Fruit fly (Drosophila melanogaster) whole organism, pupa: Measurements from ENCODE around the gene Doc3.

Experiments used
- CG12605 ChIP-seq: fragments of 200-800 bp; sonication (Bioruptor generic); IDR thresholded peaks from 2 replicates; pipeline ENCODE4 v1.3.6; 2022; ENCODE audit warnings: missing biosample characterization, missing genetic modification characterization
- CG13204 ChIP-seq: fragments of 200-800 bp; sonication (Bioruptor generic); optimal IDR thresholded peaks from 2 replicates; lab custom pipeline; 2018; ENCODE audit warnings: missing biosample characterization, mild to moderate bottlenecking, missing genetic modification characterization, moderate library complexity
- CG17806 ChIP-seq: fragments of 200-800 bp; sonication (Bioruptor generic); optimal IDR thresholded peaks from 2 replicates; lab custom pipeline; 2018; ENCODE audit warnings: missing biosample characterization, mild to moderate bottlenecking, missing genetic modification characterization, moderate library complexity
- CG34367 ChIP-seq: fragments of 200-800 bp; sonication (Bioruptor generic); optimal IDR thresholded peaks from 2 replicates; lab custom pipeline; 2018; ENCODE audit warnings: missing biosample characterization, mild to moderate bottlenecking, missing genetic modification characterization
- CG8301 ChIP-seq: fragments of 200-800 bp; sonication (Bioruptor generic); optimal IDR thresholded peaks from 2 replicates; lab custom pipeline; 2018; ENCODE audit warnings: missing biosample characterization, mild to moderate bottlenecking, missing genetic modification characterization
- CG9948 ChIP-seq: fragments of 200-800 bp; sonication (Bioruptor generic); optimal IDR thresholded peaks from 2 replicates; lab custom pipeline; 2018; ENCODE audit warnings: missing biosample characterization, mild to moderate bottlenecking, missing genetic modification characterization, moderate library complexity
- D1 ChIP-seq: fragments of 200-800 bp; sonication (Bioruptor generic); optimal IDR thresholded peaks from 2 replicates; lab custom pipeline; 2018; ENCODE audit warnings: missing biosample characterization, mild to moderate bottlenecking, missing genetic modification characterization, moderate library complexity
- EcR ChIP-seq: fragments of 200-800 bp; sonication (Bioruptor generic); optimal IDR thresholded peaks from 3 replicates; lab custom pipeline; 2019; ENCODE audit warnings: missing biosample characterization, missing genetic modification characterization, mild to moderate bottlenecking, moderate library complexity, missing genetic modification reagents
- Pif1B ChIP-seq: fragments of 200-800 bp; sonication (Bioruptor generic); optimal IDR thresholded peaks from 3 replicates; lab custom pipeline; 2016; ENCODE audit warnings: missing biosample characterization, missing genetic modification characterization
- Snoo ChIP-seq: fragments of 200-800 bp; sonication (Bioruptor generic); optimal IDR thresholded peaks from 3 replicates; lab custom pipeline; 2017; ENCODE audit warnings: missing biosample characterization, mild to moderate bottlenecking, missing genetic modification characterization, inconsistent platforms
- fd96Ca ChIP-seq: fragments of 200-800 bp; sonication (Bioruptor generic); IDR thresholded peaks from 3 replicates; pipeline ENCODE4 v1.3.6; 2022; ENCODE audit warnings: missing biosample characterization, missing genetic modification characterization
- gl ChIP-seq: fragments of 200-800 bp; sonication (Bioruptor generic); optimal IDR thresholded peaks from 2 replicates; lab custom pipeline; 2018; ENCODE audit warnings: missing biosample characterization, mild to moderate bottlenecking, missing genetic modification characterization

DNA sequence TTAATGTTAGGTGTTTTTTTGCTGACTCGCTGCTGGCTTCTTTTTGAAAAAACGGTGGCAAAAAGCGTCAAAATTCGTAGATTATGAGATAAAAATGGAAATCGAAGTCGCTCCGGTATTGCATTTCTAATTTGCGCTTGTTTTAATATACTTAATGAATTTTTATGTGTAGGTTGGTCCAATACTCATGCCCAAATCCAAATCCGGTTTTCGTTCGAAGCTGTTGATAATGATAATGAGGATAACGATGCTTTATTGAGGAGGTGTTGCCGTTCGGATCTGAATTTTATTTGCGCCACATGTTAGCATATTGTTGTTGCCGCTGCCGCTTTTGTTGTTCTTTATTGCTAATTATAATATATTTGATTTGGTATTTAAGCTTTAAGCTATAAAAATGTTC is 41.3 kb downstream of the Doc3 start:
- TF ChIP-seq Pif1B (GFP tag; lab: Kevin White, UChicago) (no peak), CG17806 (tag; lab: Kevin White, UChicago) (no peak), CG12605 (GFP tag; lab: Robert Waterston, UW) (no peak), Snoo (tag; lab: Kevin White, UChicago) (no peak), EcR (GFP tag; lab: Kevin White, UChicago) (no peak), CG8301 (tag; lab: Kevin White, UChicago) (no peak), CG34367 (tag; lab: Kevin White, UChicago) (no peak), CG9948 (tag; lab: Kevin White, UChicago) (no peak), D1 (tag; lab: Kevin White, UChicago) (no peak), CG13204 (no peak), fd96Ca (GFP tag; lab: Robert Waterston, UW) (no peak), gl (tag; lab: Kevin White, UChicago) (no peak)
